Worm (Caenorhabditis elegans) whole organism, L1 larva: ENCODE results near the gene K10D11.7.
A peak's percentile ranks its signal among the peaks of the same experiment; 100 is the strongest.

Experiments
- C04F5.9 ChIP-seq: sonication (generic microtip); optimal IDR thresholded peaks from 2 replicates; lab custom pipeline; 2016; ENCODE audit warnings: missing genetic modification characterization, missing compliant biosample characterization
- C16A3.4 ChIP-seq: fragments of 150-350 bp; optimal IDR thresholded peaks from 2 replicates; lab custom pipeline; 2014; ENCODE audit warnings: missing biosample characterization, missing genetic modification characterization
- F16B12.6 ChIP-seq: fragments of 150-350 bp; optimal IDR thresholded peaks from 2 replicates; lab custom pipeline; 2014; ENCODE audit warnings: missing biosample characterization, missing genetic modification characterization
- Y116A8C.19 ChIP-seq: sonication (generic microtip); optimal IDR thresholded peaks from 2 replicates; lab custom pipeline; 2016; ENCODE audit warnings: missing compliant biosample characterization, missing genetic modification characterization, borderline replicate concordance
- aha-1 ChIP-seq: fragments of 150-350 bp; optimal IDR thresholded peaks from 2 replicates; lab custom pipeline; 2014; ENCODE audit warnings: missing biosample characterization, missing genetic modification characterization
- aly-2 ChIP-seq: fragments of 150-350 bp; optimal IDR thresholded peaks from 2 replicates; lab custom pipeline; 2014; ENCODE audit warnings: missing biosample characterization, missing genetic modification characterization
- ama-1 ChIP-seq: fragments of 150-350 bp; optimal IDR thresholded peaks from 2 replicates; lab custom pipeline; 2014
- blmp-1 ChIP-seq: fragments of 150-350 bp; optimal IDR thresholded peaks from 2 replicates; lab custom pipeline; 2014; ENCODE audit warnings: missing biosample characterization, missing genetic modification characterization
- ceh-63 ChIP-seq: fragments of 200-800 bp; sonication (Bioruptor generic); optimal IDR thresholded peaks from 2 replicates; lab custom pipeline; 2018; ENCODE audit warnings: mild to moderate bottlenecking, missing genetic modification characterization, missing compliant biosample characterization
- ceh-8 ChIP-seq: fragments of 200-800 bp; sonication (Bioruptor generic); optimal IDR thresholded peaks from 2 replicates; lab custom pipeline; 2018; ENCODE audit warnings: mild to moderate bottlenecking, missing genetic modification characterization, moderate library complexity, missing compliant biosample characterization
- ceh-82 ChIP-seq, 3 experiments: fragments of 150-350 bp in 1 of 3; sonication (generic microtip) in 2 of 3; optimal IDR thresholded peaks; 2 replicates each; lab custom pipeline; 2014 to 2017; ENCODE audit warnings: missing biosample characterization in 3 of 3, missing genetic modification characterization in 3 of 3
- ceh-88 ChIP-seq: fragments of 200-800 bp; sonication (Bioruptor generic); IDR thresholded peaks from 2 replicates; pipeline ENCODE4 v1.3.6; 2022; ENCODE audit warnings: missing genetic modification characterization, missing compliant biosample characterization
- ces-1 ChIP-seq: fragments of 150-350 bp; optimal IDR thresholded peaks from 2 replicates; lab custom pipeline; 2014; ENCODE audit warnings: missing biosample characterization, missing genetic modification reagents, missing genetic modification characterization
- dpl-1 ChIP-seq, 3 experiments: fragments of 150-350 bp in 2 of 3; sonication (generic microtip) in 1 of 3; optimal IDR thresholded peaks; 2 replicates each; lab custom pipeline; 2014 to 2017; ENCODE audit warnings: missing biosample characterization in 3 of 3, missing genetic modification characterization in 3 of 3, missing genetic modification reagents in 3 of 3
- efl-3 ChIP-seq: fragments of 200-800 bp; sonication (Bioruptor generic); optimal IDR thresholded peaks from 2 replicates; lab custom pipeline; 2018; ENCODE audit warnings: mild to moderate bottlenecking, missing genetic modification characterization, missing compliant biosample characterization
- egl-27 ChIP-seq, 2 experiments: fragments of 150-350 bp in 1 of 2; sonication (generic microtip); optimal IDR thresholded peaks; 3 replicates each; lab custom pipeline; 2017 to 2018; ENCODE audit warnings: missing biosample characterization in 2 of 2, missing genetic modification characterization in 2 of 2, missing genetic modification reagents in 2 of 2
- elt-2 ChIP-seq: sonication (generic microtip); optimal IDR thresholded peaks from 2 replicates; lab custom pipeline; 2016; ENCODE audit warnings: missing genetic modification characterization, mild to moderate bottlenecking, inconsistent platforms, missing compliant biosample characterization, missing genetic modification reagents
- fkh-4 ChIP-seq: sonication (generic microtip); optimal IDR thresholded peaks from 2 replicates; lab custom pipeline; 2016; ENCODE audit warnings: missing compliant biosample characterization, missing genetic modification characterization, borderline replicate concordance
- hlh-4 ChIP-seq: sonication (generic microtip); optimal IDR thresholded peaks from 2 replicates; lab custom pipeline; 2016; ENCODE audit warnings: mild to moderate bottlenecking, missing genetic modification characterization, missing compliant biosample characterization
- hpl-2 ChIP-seq: fragments of 150-350 bp; optimal IDR thresholded peaks from 2 replicates; lab custom pipeline; 2014; ENCODE audit warnings: missing biosample characterization, missing genetic modification reagents, missing genetic modification characterization
- irx-1 ChIP-seq: sonication (generic microtip); optimal IDR thresholded peaks from 2 replicates; lab custom pipeline; 2016; ENCODE audit warnings: missing genetic modification characterization, missing compliant biosample characterization
- isw-1 ChIP-seq: fragments of 200-800 bp; sonication (Bioruptor generic); IDR thresholded peaks from 2 replicates; pipeline ENCODE4 v1.3.6; 2022; ENCODE audit warnings: missing genetic modification characterization, missing compliant biosample characterization
- jun-1 ChIP-seq: fragments of 150-350 bp; optimal IDR thresholded peaks from 2 replicates; lab custom pipeline; 2014; ENCODE audit warnings: missing biosample characterization, missing genetic modification reagents, missing genetic modification characterization
- lin-13 ChIP-seq: fragments of 150-350 bp; optimal IDR thresholded peaks from 2 replicates; lab custom pipeline; 2014; ENCODE audit warnings: missing biosample characterization, missing genetic modification reagents, missing genetic modification characterization
- lin-14 ChIP-seq: fragments of 200-800 bp; sonication (Bioruptor generic); optimal IDR thresholded peaks from 2 replicates; lab custom pipeline; 2018; ENCODE audit warnings: mild to moderate bottlenecking, missing genetic modification characterization, moderate library complexity, missing compliant biosample characterization
- lin-15B ChIP-seq: fragments of 150-350 bp; sonication (generic microtip); optimal IDR thresholded peaks from 3 replicates; lab custom pipeline; 2014; ENCODE audit warnings: missing biosample characterization, missing genetic modification characterization
- lin-35 ChIP-seq, 2 experiments: fragments of 150-350 bp; optimal IDR thresholded peaks; 2 replicates each; lab custom pipeline; 2014; ENCODE audit warnings: missing biosample characterization in 2 of 2, missing genetic modification characterization in 2 of 2, missing genetic modification reagents in 2 of 2
- mab-9 ChIP-seq: fragments of 200-800 bp; sonication (Bioruptor generic); IDR thresholded peaks from 2 replicates; pipeline ENCODE4 v1.3.6; 2022; ENCODE audit warnings: missing genetic modification reagents, missing genetic modification characterization, missing compliant biosample characterization
- mdl-1 ChIP-seq, 2 experiments: fragments of 150-350 bp; optimal IDR thresholded peaks; 2 replicates each; lab custom pipeline; 2014 to 2017; ENCODE audit warnings: missing biosample characterization in 2 of 2, missing genetic modification characterization in 2 of 2, inconsistent platforms in 1 of 2
- mef-2 ChIP-seq: fragments of 150-350 bp; optimal IDR thresholded peaks from 2 replicates; lab custom pipeline; 2014; ENCODE audit warnings: missing biosample characterization, missing genetic modification characterization
- mep-1 ChIP-seq: fragments of 150-350 bp; optimal IDR thresholded peaks from 2 replicates; lab custom pipeline; 2014; ENCODE audit warnings: missing biosample characterization, missing genetic modification characterization
- nhr-11 ChIP-seq: fragments of 150-350 bp; optimal IDR thresholded peaks from 2 replicates; lab custom pipeline; 2014; ENCODE audit warnings: missing biosample characterization, missing genetic modification characterization
- nhr-20 ChIP-seq: sonication (generic microtip); optimal IDR thresholded peaks from 2 replicates; lab custom pipeline; 2016; ENCODE audit warnings: mild to moderate bottlenecking, missing genetic modification characterization, missing compliant biosample characterization
- nhr-28 ChIP-seq: fragments of 150-350 bp; optimal IDR thresholded peaks from 2 replicates; lab custom pipeline; 2014; ENCODE audit warnings: missing biosample characterization, missing genetic modification characterization
- nhr-71 ChIP-seq: sonication (generic microtip); optimal IDR thresholded peaks from 2 replicates; lab custom pipeline; 2016; ENCODE audit warnings: mild to moderate bottlenecking, missing genetic modification characterization, moderate library complexity, missing compliant biosample characterization
- nhr-77 ChIP-seq: fragments of 150-350 bp; optimal IDR thresholded peaks from 2 replicates; lab custom pipeline; 2014; ENCODE audit warnings: missing biosample characterization, missing genetic modification characterization
- nhr-85 ChIP-seq: sonication (generic microtip); peaks from one replicate; lab custom pipeline; 2016; ENCODE audit warnings: missing genetic modification characterization, inconsistent platforms, missing compliant biosample characterization
- nhr-90 ChIP-seq: sonication (generic microtip); optimal IDR thresholded peaks from 2 replicates; lab custom pipeline; 2016; ENCODE audit warnings: mild to moderate bottlenecking, missing genetic modification characterization, missing compliant biosample characterization; ENCODE audit not compliant: poor library complexity
- pax-3 ChIP-seq: fragments of 200-800 bp; sonication (Bioruptor generic); optimal IDR thresholded peaks from 2 replicates; lab custom pipeline; 2018; ENCODE audit warnings: mild to moderate bottlenecking, missing genetic modification characterization, moderate library complexity, missing compliant biosample characterization
- pqm-1 ChIP-seq: sonication (generic microtip); optimal IDR thresholded peaks from 3 replicates; lab custom pipeline; 2017; ENCODE audit warnings: missing biosample characterization, missing genetic modification characterization
- snpc-4 ChIP-seq: fragments of 150-350 bp; optimal IDR thresholded peaks from 2 replicates; lab custom pipeline; 2014; ENCODE audit warnings: missing biosample characterization, missing genetic modification characterization
- snu-23 ChIP-seq: sonication (generic microtip); optimal IDR thresholded peaks from 2 replicates; lab custom pipeline; 2016; ENCODE audit warnings: missing genetic modification characterization, missing compliant biosample characterization
- sox-4 ChIP-seq: sonication (generic microtip); optimal IDR thresholded peaks from 2 replicates; lab custom pipeline; 2016; ENCODE audit warnings: missing genetic modification characterization, missing compliant biosample characterization
- sptf-1 ChIP-seq: fragments of 150-350 bp; optimal IDR thresholded peaks from 2 replicates; lab custom pipeline; 2014; ENCODE audit warnings: missing biosample characterization, missing genetic modification characterization
- tbx-2 ChIP-seq: sonication (generic microtip); optimal IDR thresholded peaks from 2 replicates; lab custom pipeline; 2016; ENCODE audit warnings: missing genetic modification characterization, missing compliant biosample characterization
- unc-130 ChIP-seq: fragments of 150-350 bp; optimal IDR thresholded peaks from 2 replicates; lab custom pipeline; 2017; ENCODE audit warnings: missing biosample characterization, missing genetic modification characterization, inconsistent platforms
- unc-62 ChIP-seq: fragments of 150-350 bp; optimal IDR thresholded peaks from 2 replicates; lab custom pipeline; 2014; ENCODE audit warnings: missing biosample characterization, missing genetic modification reagents, missing genetic modification characterization
- unc-86 ChIP-seq: sonication (generic microtip); optimal IDR thresholded peaks from 2 replicates; lab custom pipeline; 2016; ENCODE audit warnings: missing genetic modification characterization, missing compliant biosample characterization
- zag-1 ChIP-seq: fragments of 150-350 bp; optimal IDR thresholded peaks from 2 replicates; lab custom pipeline; 2014; ENCODE audit warnings: missing biosample characterization, missing genetic modification characterization
- zip-4 ChIP-seq: fragments of 200-800 bp; sonication (Bioruptor generic); optimal IDR thresholded peaks from 2 replicates; lab custom pipeline; 2018; ENCODE audit warnings: mild to moderate bottlenecking, missing genetic modification characterization, moderate library complexity, missing compliant biosample characterization
- ztf-11 ChIP-seq, 2 experiments: sonication (generic microtip); optimal IDR thresholded peaks; 2 replicates each; lab custom pipeline; 2016 to 2017; ENCODE audit warnings: missing genetic modification characterization in 2 of 2, missing biosample characterization in 1 of 2, missing compliant biosample characterization in 1 of 2
- ztf-4 ChIP-seq: fragments of 150-350 bp; optimal IDR thresholded peaks from 2 replicates; lab custom pipeline; 2014; ENCODE audit warnings: missing biosample characterization, missing genetic modification characterization

Gene K10D11.7

DNA sequence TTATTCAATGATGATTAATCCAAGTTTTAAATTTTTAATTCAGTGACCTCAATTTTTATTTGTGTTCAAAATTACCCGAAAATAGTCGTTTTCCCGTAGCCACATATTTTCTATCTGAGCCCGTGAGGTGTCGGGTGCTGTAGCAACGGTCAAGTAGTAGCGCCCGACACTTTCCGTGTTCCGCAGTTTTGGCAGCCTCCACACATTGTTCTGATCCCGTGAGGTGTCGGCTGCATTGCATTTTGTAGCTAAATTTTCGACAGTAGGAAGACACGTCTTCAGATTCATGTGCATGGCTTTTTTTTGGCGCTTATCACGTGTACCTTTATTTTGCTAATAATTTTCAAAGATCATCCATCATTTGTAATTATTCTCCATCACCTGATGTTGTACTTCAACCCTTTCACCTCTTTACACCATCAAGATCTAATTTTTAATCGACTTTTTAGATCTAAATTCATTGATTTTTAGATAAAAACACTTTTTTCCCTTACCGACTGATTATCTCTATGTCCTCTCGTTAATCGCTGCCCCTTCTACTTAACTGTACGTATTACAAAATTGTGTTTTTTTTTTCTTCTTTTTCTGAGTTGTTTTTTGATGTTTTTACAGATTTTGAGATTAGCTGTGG lies 18.0 kb upstream of the K10D11.7 start:
- TF ChIP-seq ces-1 (GFP tag; lab: Kevin White, UChicago) (no peak), zip-4 (GFP tag; lab: Kevin White, UChicago) (no peak), nhr-85 (peak; percentile 87), snpc-4 (tag; lab: Kevin White, UChicago) (peak; percentile 82), lin-14 (GFP tag; lab: Kevin White, UChicago) (peak; percentile 20)

DNA sequence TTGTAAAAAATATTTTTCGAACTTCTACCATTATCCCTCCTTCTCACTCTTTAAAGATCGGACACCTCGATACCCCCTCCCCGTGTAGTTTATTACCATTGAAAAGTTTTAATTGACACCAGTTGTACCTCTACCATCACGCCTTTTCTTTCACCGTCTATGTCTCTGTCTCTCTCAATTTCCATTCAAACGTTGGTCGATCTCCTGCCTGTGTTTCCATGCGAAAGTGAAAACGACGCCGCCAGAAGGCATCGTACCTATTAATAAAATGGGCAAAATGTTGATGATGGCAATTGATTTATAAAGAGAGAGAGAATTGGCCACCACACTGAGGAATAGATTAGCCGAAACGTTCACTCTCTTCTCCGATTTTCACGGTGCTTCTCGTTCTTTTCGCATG lies 17.4 kb upstream of the K10D11.7 start:
- TF ChIP-seq efl-3 (GFP tag; lab: Kevin White, UChicago) (no peak), snu-23 (GFP tag; lab: Kevin White, UChicago) (peak; percentile 36), ztf-4 (no peak), tbx-2 (no peak), ceh-8 (GFP tag; lab: Kevin White, UChicago) (no peak), ama-1 (no peak), C16A3.4 (tag; lab: Kevin White, UChicago) (no peak), pax-3 (tag; lab: Kevin White, UChicago) (no peak), isw-1 (GFP tag; lab: Robert Waterston, UW) (no peak), unc-62 (no peak), ceh-63 (GFP tag; lab: Kevin White, UChicago) (no peak), ceh-88 (GFP tag; lab: Robert Waterston, UW) (no peak), nhr-11 (tag; lab: Kevin White, UChicago) (no peak), hpl-2 (no peak), ztf-11 (tag; optimal IDR thresholded peaks at IDR 0.05; lab: Kevin White, UChicago) (no peak), lin-15B (tag; lab: Kevin White, UChicago) (no peak), mep-1 (tag; lab: Kevin White, UChicago) (peak; percentile 22), sptf-1 (tag; lab: Kevin White, UChicago) (no peak), F16B12.6 (tag; lab: Kevin White, UChicago) (no peak), ces-1 (GFP tag; lab: Kevin White, UChicago) (no peak), lin-13 (GFP tag; lab: Kevin White, UChicago) (no peak), blmp-1 (tag; lab: Kevin White, UChicago) (peak; percentile 99), egl-27 (tag; optimal IDR thresholded peaks at IDR 0.05; lab: Kevin White, UChicago) (no peak), lin-35 (GFP tag; optimal IDR thresholded peaks at IDR 0.05; lab: Kevin White, UChicago) (peak in 1 of 2 experiments; percentile 14), aha-1 (tag; lab: Kevin White, UChicago) (no peak), mdl-1 (tag; optimal IDR thresholded peaks at IDR 0.05; lab: Kevin White, UChicago) (peak in 1 of 2 experiments; percentile 17), nhr-20 (tag; lab: Kevin White, UChicago) (peak; percentile 17), nhr-90 (tag; lab: Kevin White, UChicago) (no peak), zag-1 (no peak), dpl-1 (GFP tag; optimal IDR thresholded peaks at IDR 0.05; lab: Kevin White, UChicago) (no peak), pqm-1 (tag; lab: Kevin White, UChicago) (no peak), unc-130 (tag; lab: Kevin White, UChicago) (no peak), sox-4 (tag; lab: Kevin White, UChicago) (no peak), mab-9 (GFP tag; lab: Robert Waterston, UW) (no peak), C04F5.9 (no peak), jun-1 (tag; lab: Kevin White, UChicago) (no peak), hlh-4 (tag; lab: Kevin White, UChicago) (no peak), Y116A8C.19 (tag; lab: Kevin White, UChicago) (no peak), unc-86 (tag; lab: Kevin White, UChicago) (no peak), fkh-4 (tag; lab: Kevin White, UChicago) (no peak), mef-2 (tag; lab: Kevin White, UChicago) (no peak), ceh-82 (tag; optimal IDR thresholded peaks at IDR 0.05; lab: Kevin White, UChicago) (no peak), irx-1 (no peak), nhr-71 (tag; lab: Kevin White, UChicago) (peak; percentile 5), nhr-28 (tag; lab: Kevin White, UChicago) (no peak), elt-2 (no peak), aly-2 (tag; lab: Kevin White, UChicago) (no peak), nhr-77 (tag; lab: Kevin White, UChicago) (no peak)
